Worm (Caenorhabditis elegans) whole organism, L3 larva: Measurements from ENCODE around the gene let-756.

Experiments
- R02D3.7 ChIP-seq: fragments of 150-350 bp; optimal IDR thresholded peaks from 2 replicates; lab custom pipeline; 2014; ENCODE audit warnings: missing biosample characterization, missing genetic modification characterization
- aly-2 ChIP-seq: fragments of 150-350 bp; optimal IDR thresholded peaks from 2 replicates; lab custom pipeline; 2014; ENCODE audit warnings: missing biosample characterization, missing genetic modification characterization
- ama-1 ChIP-seq: fragments of 150-350 bp; optimal IDR thresholded peaks from 2 replicates; lab custom pipeline; 2018
- ceh-28 ChIP-seq: fragments of 150-350 bp; optimal IDR thresholded peaks from 2 replicates; lab custom pipeline; 2014; ENCODE audit warnings: missing biosample characterization, missing genetic modification reagents, missing genetic modification characterization
- ceh-82 ChIP-seq: fragments of 150-350 bp; optimal IDR thresholded peaks from 2 replicates; lab custom pipeline; 2014; ENCODE audit warnings: missing biosample characterization, missing genetic modification characterization
- ceh-9 ChIP-seq: sonication (generic microtip); optimal IDR thresholded peaks from 2 replicates; lab custom pipeline; 2018; ENCODE audit warnings: missing biosample characterization, missing genetic modification characterization
- daf-12 ChIP-seq: fragments of 150-350 bp; optimal IDR thresholded peaks from 2 replicates; lab custom pipeline; 2014; ENCODE audit warnings: missing biosample characterization, missing genetic modification reagents, missing genetic modification characterization
- egl-5 ChIP-seq: fragments of 150-350 bp; optimal IDR thresholded peaks from 2 replicates; lab custom pipeline; 2017; ENCODE audit warnings: missing biosample characterization, missing genetic modification reagents, missing genetic modification characterization, inconsistent platforms
- elt-1 ChIP-seq: fragments of 150-350 bp; optimal IDR thresholded peaks from 2 replicates; lab custom pipeline; 2014; ENCODE audit warnings: missing biosample characterization, missing genetic modification characterization
- elt-2 ChIP-seq: sonication (generic microtip); optimal IDR thresholded peaks from 2 replicates; lab custom pipeline; 2016; ENCODE audit warnings: missing genetic modification reagents, mild to moderate bottlenecking, missing genetic modification characterization, missing compliant biosample characterization
- elt-3 ChIP-seq, 3 experiments: fragments of 150-350 bp in 1 of 3; sonication (generic microtip) in 2 of 3; optimal IDR thresholded peaks; 2 replicates in 2 of 3; 4 replicates in 1 of 3; lab custom pipeline; 2014 to 2017; ENCODE audit warnings: missing biosample characterization in 3 of 3, missing genetic modification characterization in 3 of 3
- eor-1 ChIP-seq, 2 experiments: fragments of 150-350 bp; optimal IDR thresholded peaks; 2 replicates each; lab custom pipeline; 2014 to 2018; ENCODE audit warnings: missing biosample characterization in 2 of 2, missing genetic modification characterization in 2 of 2
- fkh-10 ChIP-seq: sonication (generic microtip); optimal IDR thresholded peaks from 2 replicates; lab custom pipeline; 2017; ENCODE audit warnings: missing biosample characterization, missing genetic modification reagents, missing genetic modification characterization
- fkh-2 ChIP-seq: fragments of 150-350 bp; optimal IDR thresholded peaks from 2 replicates; lab custom pipeline; 2014; ENCODE audit warnings: missing biosample characterization, missing genetic modification reagents, missing genetic modification characterization
- fos-1 ChIP-seq: fragments of 150-350 bp; optimal IDR thresholded peaks from 2 replicates; lab custom pipeline; 2014; ENCODE audit warnings: missing biosample characterization, missing genetic modification characterization
- hmg-11 ChIP-seq: sonication (generic microtip); optimal IDR thresholded peaks from 2 replicates; lab custom pipeline; 2016; ENCODE audit warnings: missing genetic modification characterization, missing compliant biosample characterization
- jun-1 ChIP-seq: fragments of 150-350 bp; optimal IDR thresholded peaks from 2 replicates; lab custom pipeline; 2014; ENCODE audit warnings: missing biosample characterization, missing genetic modification reagents, missing genetic modification characterization
- lin-15B ChIP-seq: fragments of 150-350 bp; optimal IDR thresholded peaks from 2 replicates; lab custom pipeline; 2014; ENCODE audit warnings: missing biosample characterization, missing genetic modification characterization
- lin-39 ChIP-seq: fragments of 150-350 bp; optimal IDR thresholded peaks from 2 replicates; lab custom pipeline; 2018; ENCODE audit warnings: missing biosample characterization, missing genetic modification reagents, missing genetic modification characterization
- lsy-12 ChIP-seq: sonication (generic microtip); optimal IDR thresholded peaks from 2 replicates; lab custom pipeline; 2016; ENCODE audit warnings: mild to moderate bottlenecking, missing genetic modification characterization, missing compliant biosample characterization
- mdl-1 ChIP-seq: fragments of 150-350 bp; optimal IDR thresholded peaks from 2 replicates; lab custom pipeline; 2014; ENCODE audit warnings: missing biosample characterization, missing genetic modification characterization
- nfya-1 ChIP-seq: sonication (generic microtip); optimal IDR thresholded peaks from 2 replicates; lab custom pipeline; 2017; ENCODE audit warnings: missing genetic modification characterization, mild to moderate bottlenecking, missing compliant biosample characterization, antibody characterized with exemption, moderate library complexity; ENCODE audit not compliant: insufficient read depth
- nhr-11 ChIP-seq: fragments of 150-350 bp; optimal IDR thresholded peaks from 2 replicates; lab custom pipeline; 2014; ENCODE audit warnings: missing biosample characterization, missing genetic modification characterization
- nhr-12 ChIP-seq: fragments of 150-350 bp; optimal IDR thresholded peaks from 2 replicates; lab custom pipeline; 2014; ENCODE audit warnings: missing biosample characterization, missing genetic modification characterization
- nhr-23 ChIP-seq: fragments of 150-350 bp; optimal IDR thresholded peaks from 2 replicates; lab custom pipeline; 2014; ENCODE audit warnings: missing biosample characterization, missing genetic modification reagents, missing genetic modification characterization
- nhr-237 ChIP-seq: fragments of 150-350 bp; optimal IDR thresholded peaks from 2 replicates; lab custom pipeline; 2014; ENCODE audit warnings: missing biosample characterization, missing genetic modification characterization
- nhr-25 ChIP-seq: sonication (generic microtip); optimal IDR thresholded peaks from 2 replicates; lab custom pipeline; 2017; ENCODE audit warnings: missing biosample characterization, missing genetic modification characterization
- nhr-28 ChIP-seq: fragments of 150-350 bp; optimal IDR thresholded peaks from 2 replicates; lab custom pipeline; 2014; ENCODE audit warnings: missing biosample characterization, missing genetic modification characterization
- nhr-43 ChIP-seq: sonication (generic microtip); optimal IDR thresholded peaks from 2 replicates; lab custom pipeline; 2016; ENCODE audit warnings: mild to moderate bottlenecking, missing genetic modification characterization, missing compliant biosample characterization; ENCODE audit not compliant: poor library complexity, severe bottlenecking
- nhr-67 ChIP-seq: fragments of 150-350 bp; optimal IDR thresholded peaks from 2 replicates; lab custom pipeline; 2014; ENCODE audit warnings: missing biosample characterization, missing genetic modification characterization
- nhr-76 ChIP-seq: fragments of 150-350 bp; sonication (generic microtip); optimal IDR thresholded peaks from 5 replicates; lab custom pipeline; 2014; ENCODE audit warnings: missing biosample characterization, missing genetic modification characterization
- nhr-77 ChIP-seq: fragments of 150-350 bp; optimal IDR thresholded peaks from 2 replicates; lab custom pipeline; 2014; ENCODE audit warnings: missing biosample characterization, missing genetic modification characterization
- pha-4 ChIP-seq: fragments of 150-350 bp; optimal IDR thresholded peaks from 2 replicates; lab custom pipeline; 2014; ENCODE audit warnings: missing biosample characterization, missing genetic modification reagents, missing genetic modification characterization
- pqm-1 ChIP-seq: fragments of 150-350 bp; optimal IDR thresholded peaks from 2 replicates; lab custom pipeline; 2017; ENCODE audit warnings: missing biosample characterization, missing genetic modification characterization, inconsistent platforms
- sea-2 ChIP-seq: fragments of 150-350 bp; sonication (generic microtip); optimal IDR thresholded peaks from 4 replicates; lab custom pipeline; 2014; ENCODE audit warnings: missing biosample characterization, missing genetic modification reagents, missing genetic modification characterization
- skn-1 ChIP-seq: fragments of 150-350 bp; optimal IDR thresholded peaks from 2 replicates; lab custom pipeline; 2014; ENCODE audit warnings: missing biosample characterization, missing genetic modification characterization
- snpc-4 ChIP-seq: fragments of 150-350 bp; optimal IDR thresholded peaks from 2 replicates; lab custom pipeline; 2014; ENCODE audit warnings: missing biosample characterization, missing genetic modification characterization
- tbx-2 ChIP-seq: sonication (generic microtip); optimal IDR thresholded peaks from 2 replicates; lab custom pipeline; 2016; ENCODE audit warnings: mild to moderate bottlenecking, missing genetic modification characterization, missing compliant biosample characterization
- unc-39 ChIP-seq: sonication (generic microtip); optimal IDR thresholded peaks from 4 replicates; lab custom pipeline; 2017; ENCODE audit warnings: missing biosample characterization, missing genetic modification characterization
- unc-62 ChIP-seq: fragments of 150-350 bp; sonication (generic microtip); optimal IDR thresholded peaks from 4 replicates; lab custom pipeline; 2014; ENCODE audit warnings: missing biosample characterization, missing genetic modification reagents, missing genetic modification characterization
- ztf-4 ChIP-seq: fragments of 150-350 bp; optimal IDR thresholded peaks from 2 replicates; lab custom pipeline; 2014; ENCODE audit warnings: missing biosample characterization, missing genetic modification characterization

Gene let-756

ce11 chrIII:6361560-6361959 is 45.4 kb upstream of the let-756 start:
- peak; percentile 97 for TF ChIP-seq elt-2 (tag; lab: Kevin White, UChicago)
- no peak for TF ChIP-seq unc-39 (tag; lab: Kevin White, UChicago)
- no peak for TF ChIP-seq aly-2 (tag; lab: Kevin White, UChicago)
- TF ChIP-seq fkh-2 (tag; lab: Kevin White, UChicago): no peak
- TF ChIP-seq pha-4 (tag; lab: Kevin White, UChicago): peak; percentile 59
- TF ChIP-seq egl-5 (tag; lab: Kevin White, UChicago): no peak
- no peak for TF ChIP-seq ceh-28
- no peak for TF ChIP-seq nhr-23 (tag; lab: Kevin White, UChicago)
- TF ChIP-seq nhr-76 (tag; lab: Kevin White, UChicago): no peak
- TF ChIP-seq nhr-237 (tag; lab: Kevin White, UChicago): no peak
- TF ChIP-seq ama-1 (lab: Kevin White, UChicago): no peak
- TF ChIP-seq lin-39 (tag; lab: Kevin White, UChicago): no peak
- no peak for TF ChIP-seq nhr-11 (tag; lab: Kevin White, UChicago)
- no peak for TF ChIP-seq fkh-10 (GFP tag; lab: Kevin White, UChicago)
- TF ChIP-seq nhr-25: no peak
- no peak for TF ChIP-seq unc-62 (GFP tag; lab: Kevin White, UChicago)
- TF ChIP-seq nhr-43 (tag; lab: Kevin White, UChicago): no peak
- TF ChIP-seq R02D3.7 (tag; lab: Kevin White, UChicago): no peak
- no peak for TF ChIP-seq fos-1 (tag; lab: Kevin White, UChicago)
- no peak for TF ChIP-seq nhr-12
- TF ChIP-seq jun-1: peak; percentile 19
- no peak for TF ChIP-seq elt-3 (tag; optimal IDR thresholded peaks at IDR 0.05; lab: Kevin White, UChicago)
- TF ChIP-seq pqm-1 (tag; lab: Kevin White, UChicago): peak; percentile 98
- no peak for TF ChIP-seq ztf-4 (tag; lab: Kevin White, UChicago)
- TF ChIP-seq snpc-4 (tag; lab: Kevin White, UChicago): no peak
- TF ChIP-seq tbx-2: no peak
- no peak for TF ChIP-seq daf-12
- peak; percentile 21 for TF ChIP-seq skn-1 (tag; lab: Kevin White, UChicago)

DNA sequence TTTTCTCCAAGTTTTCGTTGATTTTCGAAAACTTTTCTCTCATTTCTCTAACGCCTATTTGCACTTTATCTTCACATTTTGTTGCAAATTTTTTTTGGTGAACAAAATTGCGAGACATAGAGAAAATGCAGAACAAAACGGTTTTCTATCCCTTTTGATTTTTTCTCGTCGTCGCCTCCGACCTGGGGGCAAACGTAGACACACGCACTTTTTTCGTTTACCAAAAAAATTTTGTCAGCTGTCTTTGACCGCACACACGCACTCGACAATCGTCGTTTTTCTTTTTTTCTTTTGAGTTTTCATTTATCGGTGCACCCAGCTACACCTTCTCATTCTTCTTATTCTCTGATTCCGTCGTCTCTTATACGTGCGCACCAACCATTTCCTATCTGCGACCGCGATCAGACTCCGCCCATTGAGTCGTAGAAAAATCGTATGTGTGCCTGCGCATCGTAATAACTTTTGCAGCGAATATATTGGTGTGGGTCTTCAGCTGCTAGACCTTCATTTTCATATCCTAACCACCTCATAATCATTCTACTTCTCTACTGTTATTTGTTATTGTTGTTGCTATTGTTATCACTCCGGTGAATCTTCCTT is 44.5 kb upstream of the let-756 start:
- TF ChIP-seq pha-4 (tag; lab: Kevin White, UChicago) (peak; percentile 37), jun-1 (peak; percentile 40), fos-1 (tag; lab: Kevin White, UChicago) (peak; percentile 7), snpc-4 (tag; lab: Kevin White, UChicago) (no peak), sea-2 (GFP tag; lab: Kevin White, UChicago) (no peak), elt-1 (peak; percentile 56), mdl-1 (tag; lab: Kevin White, UChicago) (no peak), nfya-1 (tag; lab: Kevin White, UChicago) (peak; percentile 33), nhr-11 (tag; lab: Kevin White, UChicago) (no peak), nhr-23 (tag; lab: Kevin White, UChicago) (peak; percentile 56), ceh-82 (tag; lab: Kevin White, UChicago) (no peak), nhr-28 (tag; lab: Kevin White, UChicago) (no peak), nhr-43 (tag; lab: Kevin White, UChicago) (peak; percentile 71), fkh-2 (tag; lab: Kevin White, UChicago) (no peak), nhr-25 (peak; percentile 51), lsy-12 (tag; lab: Kevin White, UChicago) (no peak), tbx-2 (no peak), ama-1 (lab: Kevin White, UChicago) (peak; percentile 31), lin-39 (tag; lab: Kevin White, UChicago) (no peak), hmg-11 (tag; lab: Kevin White, UChicago) (no peak)

DNA sequence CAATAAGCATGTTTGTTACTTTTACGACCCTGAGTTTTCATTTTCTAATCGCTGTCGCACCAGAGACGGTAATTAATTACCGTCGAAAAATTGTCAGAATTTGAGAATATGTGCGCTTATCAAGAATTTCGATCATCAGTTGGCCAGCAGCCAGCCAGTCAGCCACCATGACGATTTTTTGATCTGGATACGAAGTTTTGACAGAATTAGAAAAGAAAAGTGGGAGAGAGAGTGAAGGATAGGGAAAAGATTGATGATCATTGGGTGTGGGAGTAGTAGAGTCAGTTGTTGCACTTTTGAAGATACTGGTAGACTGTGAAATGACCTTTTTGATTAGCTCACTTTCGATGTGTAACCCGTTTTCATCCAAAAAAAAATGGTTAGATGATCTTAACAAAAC is 42.5 kb upstream of the let-756 start:
- TF ChIP-seq nfya-1 (tag; lab: Kevin White, UChicago): peak; percentile 19
- no peak for TF ChIP-seq fos-1 (tag; lab: Kevin White, UChicago)
- peak; percentile 74 for TF ChIP-seq nhr-25
- no peak for TF ChIP-seq nhr-77 (tag; lab: Kevin White, UChicago)
- no peak for TF ChIP-seq eor-1 (tag; optimal IDR thresholded peaks at IDR 0.05; lab: Kevin White, UChicago)
- peak; percentile 5 for TF ChIP-seq lin-15B
- TF ChIP-seq elt-2 (tag; lab: Kevin White, UChicago): no peak
- TF ChIP-seq elt-1: peak; percentile 72
- peak; percentile 32 for TF ChIP-seq nhr-23 (tag; lab: Kevin White, UChicago)
- no peak for TF ChIP-seq nhr-12
- TF ChIP-seq mdl-1 (tag; lab: Kevin White, UChicago): no peak
- no peak for TF ChIP-seq ceh-9
- no peak for TF ChIP-seq fkh-10 (GFP tag; lab: Kevin White, UChicago)
- peak; percentile 76 for TF ChIP-seq unc-62 (GFP tag; lab: Kevin White, UChicago)
- no peak for TF ChIP-seq nhr-67 (tag; lab: Kevin White, UChicago)
- peak; percentile 88 for TF ChIP-seq lin-39 (tag; lab: Kevin White, UChicago)
- TF ChIP-seq, all 47 proteins: peak for 7
